Fruit fly (Drosophila melanogaster) whole organism, embryonic: ENCODE measurements around the gene CG45544.
A peak's percentile ranks its signal among the peaks of the same experiment; 100 is the strongest.

Source experiments
- BEAF-32 ChIP-seq: fragments of 200-800 bp; sonication (Bioruptor generic); optimal IDR thresholded peaks from 3 replicates; lab custom pipeline; 2017; ENCODE audit warnings: missing biosample characterization, missing genetic modification characterization, mild to moderate bottlenecking, moderate library complexity, missing genetic modification reagents
- Bdp1 ChIP-seq: fragments of 200-800 bp; sonication (Bioruptor generic); optimal IDR thresholded peaks from 3 replicates; lab custom pipeline; 2016; ENCODE audit warnings: missing biosample characterization, missing genetic modification characterization
- Blimp-1 ChIP-seq: fragments of 200-800 bp; sonication (Bioruptor generic); optimal IDR thresholded peaks from 3 replicates; lab custom pipeline; 2018; ENCODE audit warnings: missing biosample characterization, missing genetic modification characterization, mild to moderate bottlenecking, moderate library complexity, missing genetic modification reagents
- CG12071 ChIP-seq: fragments of 200-800 bp; sonication (Bioruptor generic); optimal IDR thresholded peaks from 3 replicates; lab custom pipeline; 2018; ENCODE audit warnings: missing biosample characterization, mild to moderate bottlenecking, missing genetic modification characterization
- CG13296 ChIP-seq: fragments of 200-800 bp; sonication (Bioruptor generic); optimal IDR thresholded peaks from 3 replicates; lab custom pipeline; 2018; ENCODE audit warnings: missing biosample characterization, mild to moderate bottlenecking, missing genetic modification characterization
- CG14050 ChIP-seq: fragments of 200-800 bp; sonication (Bioruptor generic); IDR thresholded peaks from 3 replicates; pipeline ENCODE4 v1.3.6; 2022; ENCODE audit warnings: missing biosample characterization, missing genetic modification characterization
- CG15073 ChIP-seq: fragments of 200-800 bp; sonication (Bioruptor generic); optimal IDR thresholded peaks from 2 replicates; lab custom pipeline; 2016; ENCODE audit warnings: missing biosample characterization, missing genetic modification characterization
- CG1529 ChIP-seq: fragments of 200-800 bp; sonication (Bioruptor generic); optimal IDR thresholded peaks from 3 replicates; lab custom pipeline; 2018; ENCODE audit warnings: missing biosample characterization, missing genetic modification characterization
- CG17385 ChIP-seq: fragments of 200-800 bp; sonication (Bioruptor generic); optimal IDR thresholded peaks from 3 replicates; lab custom pipeline; 2018; ENCODE audit warnings: missing biosample characterization, mild to moderate bottlenecking, missing genetic modification characterization
- CG30020 ChIP-seq: fragments of 200-800 bp; optimal IDR thresholded peaks from 2 replicates; lab custom pipeline; 2019; ENCODE audit warnings: missing biosample characterization, mild to moderate bottlenecking, missing genetic modification characterization, moderate library complexity
- CG3281 ChIP-seq: fragments of 200-800 bp; sonication (Bioruptor generic); optimal IDR thresholded peaks from 3 replicates; lab custom pipeline; 2017; ENCODE audit warnings: missing biosample characterization, mild to moderate bottlenecking, missing genetic modification characterization
- CG42726 ChIP-seq: fragments of 200-800 bp; sonication (Bioruptor generic); IDR thresholded peaks from 2 replicates; pipeline ENCODE4 v1.3.6; 2022; ENCODE audit warnings: missing biosample characterization, missing genetic modification characterization; ENCODE audit not compliant: partially characterized antibody
- CG4360 ChIP-seq: fragments of 200-800 bp; sonication (Bioruptor generic); IDR thresholded peaks from 2 replicates; pipeline ENCODE4 v1.3.6; 2022; ENCODE audit warnings: missing biosample characterization, missing genetic modification characterization
- CG6791 ChIP-seq: fragments of 200-800 bp; sonication (Bioruptor generic); IDR thresholded peaks from 3 replicates; pipeline ENCODE4 v1.3.6; 2022; ENCODE audit warnings: missing biosample characterization, missing genetic modification characterization; ENCODE audit not compliant: partially characterized antibody
- CG9932 ChIP-seq: fragments of 200-800 bp; sonication (Bioruptor generic); IDR thresholded peaks from 2 replicates; pipeline ENCODE4 v1.3.6; 2022; ENCODE audit warnings: missing biosample characterization, missing genetic modification characterization
- CoRest ChIP-seq: fragments of 200-800 bp; sonication (Bioruptor generic); optimal IDR thresholded peaks from 3 replicates; lab custom pipeline; 2018; ENCODE audit warnings: missing biosample characterization, mild to moderate bottlenecking, missing genetic modification characterization, moderate library complexity
- CrebB ChIP-seq: fragments of 200-800 bp; sonication (Bioruptor generic); optimal IDR thresholded peaks from 3 replicates; lab custom pipeline; 2018; ENCODE audit warnings: missing biosample characterization, mild to moderate bottlenecking, missing genetic modification characterization
- Drgx ChIP-seq: fragments of 200-800 bp; sonication (Bioruptor generic); IDR thresholded peaks from 2 replicates; pipeline ENCODE4 v1.3.6; 2022; ENCODE audit warnings: missing biosample characterization, missing genetic modification characterization
- Ets65A ChIP-seq: fragments of 200-800 bp; sonication (Bioruptor generic); peaks from one replicate; lab custom pipeline; 2016; ENCODE audit warnings: missing biosample characterization, missing genetic modification characterization
- Hmr ChIP-seq: fragments of 200-800 bp; sonication (Bioruptor generic); optimal IDR thresholded peaks from 3 replicates; lab custom pipeline; 2017; ENCODE audit warnings: mild to moderate bottlenecking, missing biosample characterization, missing genetic modification reagents, missing genetic modification characterization
- Hr39 ChIP-seq: fragments of >200 bp; optimal IDR thresholded peaks from 2 replicates; lab custom pipeline; 2017
- Hr78 ChIP-seq, 2 experiments: fragments of 200-800 bp in 1 of 2; fragments of >200 bp in 1 of 2; sonication (Bioruptor generic) in 1 of 2; optimal IDR thresholded peaks; 2 replicates each; lab custom pipeline; 2017 to 2019; ENCODE audit warnings: missing biosample characterization in 2 of 2, missing genetic modification characterization in 2 of 2, mild to moderate bottlenecking in 1 of 2, moderate library complexity in 1 of 2
- Lpt ChIP-seq: fragments of >200 bp; optimal IDR thresholded peaks from 2 replicates; lab custom pipeline; 2018; ENCODE audit warnings: missing biosample characterization, missing genetic modification characterization
- Med ChIP-seq: fragments of 200-800 bp; sonication (Bioruptor generic); peaks from one replicate; lab custom pipeline; 2016; ENCODE audit warnings: missing biosample characterization, missing genetic modification characterization, mild to moderate bottlenecking, inconsistent platforms, moderate library complexity
- Meics ChIP-seq: fragments of 200-800 bp; sonication (Bioruptor generic); optimal IDR thresholded peaks from 2 replicates; lab custom pipeline; 2017; ENCODE audit warnings: missing biosample characterization, mild to moderate bottlenecking, missing genetic modification characterization
- NC2β ChIP-seq: fragments of 200-800 bp; sonication (Bioruptor generic); optimal IDR thresholded peaks from 2 replicates; lab custom pipeline; 2016; ENCODE audit warnings: missing biosample characterization, missing genetic modification characterization
- Nf-YA ChIP-seq: fragments of 200-800 bp; sonication (Bioruptor generic); IDR thresholded peaks from 2 replicates; pipeline ENCODE4 v1.3.6; 2022; ENCODE audit warnings: missing biosample characterization, missing genetic modification characterization
- Nf-YC ChIP-seq: fragments of 200-800 bp; optimal IDR thresholded peaks from 3 replicates; lab custom pipeline; 2019; ENCODE audit warnings: missing biosample characterization, mild to moderate bottlenecking, missing genetic modification characterization, moderate library complexity
- Opbp ChIP-seq: fragments of 200-800 bp; sonication (Bioruptor generic); IDR thresholded peaks from 3 replicates; pipeline ENCODE4 v1.3.6; 2022; ENCODE audit warnings: missing biosample characterization, missing genetic modification characterization; ENCODE audit not compliant: partially characterized antibody
- Optix ChIP-seq: fragments of 200-800 bp; sonication (Bioruptor generic); IDR thresholded peaks from 3 replicates; pipeline ENCODE4 v1.3.6; 2022; ENCODE audit warnings: missing biosample characterization, missing genetic modification characterization
- Six4 ChIP-seq: fragments of 200-800 bp; sonication (Bioruptor generic); optimal IDR thresholded peaks from 2 replicates; lab custom pipeline; 2016; ENCODE audit warnings: missing biosample characterization, missing genetic modification characterization
- Ssrp ChIP-seq: fragments of 200-800 bp; sonication (Bioruptor generic); optimal IDR thresholded peaks from 2 replicates; lab custom pipeline; 2018; ENCODE audit warnings: missing biosample characterization, mild to moderate bottlenecking, missing genetic modification characterization, moderate library complexity
- Trl ChIP-seq, 3 experiments: fragments of >200 bp in 2 of 3; fragments of 200-800 bp in 1 of 3; sonication (Bioruptor generic) in 1 of 3; optimal IDR thresholded peaks; 2 replicates in 1 of 3; 3 replicates in 2 of 3; lab custom pipeline; 2016 to 2017; ENCODE audit warnings: missing biosample characterization in 1 of 3, missing genetic modification characterization in 1 of 3
- bsh ChIP-seq, 2 experiments: fragments of 200-800 bp; sonication (Bioruptor generic); optimal IDR thresholded peaks; 2 replicates each; lab custom pipeline; 2017 to 2018; ENCODE audit warnings: mild to moderate bottlenecking in 2 of 2, missing biosample characterization in 2 of 2, missing genetic modification characterization in 2 of 2, moderate library complexity in 1 of 2
- chm ChIP-seq: fragments of 200-800 bp; sonication (Bioruptor generic); IDR thresholded peaks from 2 replicates; pipeline ENCODE4 v1.3.6; 2022; ENCODE audit warnings: missing biosample characterization, missing genetic modification characterization
- crc ChIP-seq: fragments of 200-800 bp; sonication (Bioruptor generic); optimal IDR thresholded peaks from 2 replicates; lab custom pipeline; 2016; ENCODE audit warnings: missing biosample characterization, missing genetic modification characterization
- crol ChIP-seq: fragments of 200-800 bp; sonication (Bioruptor generic); IDR thresholded peaks from 2 replicates; pipeline ENCODE4 v1.3.6; 2022; ENCODE audit warnings: missing biosample characterization, missing genetic modification characterization
- crp ChIP-seq, 2 experiments: fragments of 200-800 bp; sonication (Bioruptor generic); optimal IDR thresholded peaks; 2 replicates in 1 of 2; 3 replicates in 1 of 2; lab custom pipeline; 2017; ENCODE audit warnings: missing biosample characterization in 2 of 2, missing genetic modification characterization in 2 of 2, mild to moderate bottlenecking in 1 of 2, moderate library complexity in 1 of 2
- ewg ChIP-seq: fragments of 200-800 bp; sonication (Bioruptor generic); optimal IDR thresholded peaks from 3 replicates; lab custom pipeline; 2017; ENCODE audit warnings: mild to moderate bottlenecking, missing biosample characterization, missing genetic modification reagents, missing genetic modification characterization
- lab ChIP-seq: fragments of 200-800 bp; sonication (Bioruptor generic); optimal IDR thresholded peaks from 3 replicates; lab custom pipeline; 2017; ENCODE audit warnings: missing biosample characterization, missing genetic modification characterization, mild to moderate bottlenecking, moderate library complexity, missing genetic modification reagents
- nerfin-2 ChIP-seq: fragments of 200-800 bp; sonication (Bioruptor generic); IDR thresholded peaks from 2 replicates; pipeline ENCODE4 v1.3.6; 2022; ENCODE audit warnings: missing biosample characterization, missing genetic modification characterization; ENCODE audit not compliant: partially characterized antibody
- pho ChIP-seq: fragments of 200-800 bp; sonication (Bioruptor generic); optimal IDR thresholded peaks from 2 replicates; lab custom pipeline; 2016; ENCODE audit warnings: missing biosample characterization, missing genetic modification characterization
- sd ChIP-seq: fragments of 200-800 bp; sonication (Bioruptor generic); optimal IDR thresholded peaks from 3 replicates; lab custom pipeline; 2018; ENCODE audit warnings: missing biosample characterization, mild to moderate bottlenecking, missing genetic modification characterization, moderate library complexity
- sr ChIP-seq: fragments of 200-800 bp; sonication (Bioruptor generic); IDR thresholded peaks from 3 replicates; pipeline ENCODE4 v1.3.6; 2022; ENCODE audit warnings: missing biosample characterization, missing genetic modification characterization
- toy ChIP-seq: fragments of 200-800 bp; sonication (Bioruptor generic); IDR thresholded peaks from 2 replicates; pipeline ENCODE4 v1.3.6; 2022; ENCODE audit warnings: missing biosample characterization, missing genetic modification characterization
- vfl ChIP-seq: fragments of 200-800 bp; sonication (Bioruptor generic); optimal IDR thresholded peaks from 2 replicates; lab custom pipeline; 2016; ENCODE audit warnings: missing biosample characterization, missing genetic modification characterization

The CG45544 gene

DNA sequence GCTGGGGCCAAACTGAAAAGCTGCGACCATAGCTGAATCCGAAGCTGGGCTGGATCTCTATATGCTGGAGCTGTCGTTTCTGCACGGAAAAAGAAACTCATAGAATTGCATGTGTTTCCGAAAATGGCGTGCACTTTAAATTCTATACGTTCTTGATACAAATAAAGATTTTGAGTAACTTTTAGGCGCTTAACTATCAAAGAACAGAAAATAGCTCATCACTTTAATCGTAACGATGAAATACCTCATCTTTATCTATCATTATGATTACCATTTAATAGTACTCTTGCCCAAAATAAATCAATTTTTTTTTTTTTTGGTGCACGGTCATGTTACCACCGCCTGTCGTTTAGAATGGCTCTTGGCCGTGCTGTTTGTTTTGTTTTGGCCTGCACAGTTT, 44.6 kb upstream of the CG45544 start:
- TF ChIP-seq CG13296 (no peak), bsh (GFP tag; optimal IDR thresholded peaks at IDR 0.05; lab: Kevin White, UChicago) (peak in 1 of 2 experiments; percentile 41), CG14050 (GFP tag; lab: Robert Waterston, UW) (no peak), Opbp (GFP tag; lab: Robert Waterston, UW) (no peak), CG4360 (GFP tag; lab: Robert Waterston, UW) (no peak), CG12071 (GFP tag; lab: Kevin White, UChicago) (no peak), Drgx (GFP tag; lab: Robert Waterston, UW) (peak; percentile 40; the same call in 1 of the 2 replicates), Hr78 (GFP tag; optimal IDR thresholded peaks at IDR 0.05; lab: Kevin White, UChicago) (no peak), Lpt (GFP tag; lab: Kevin White, UChicago) (no peak)

DNA sequence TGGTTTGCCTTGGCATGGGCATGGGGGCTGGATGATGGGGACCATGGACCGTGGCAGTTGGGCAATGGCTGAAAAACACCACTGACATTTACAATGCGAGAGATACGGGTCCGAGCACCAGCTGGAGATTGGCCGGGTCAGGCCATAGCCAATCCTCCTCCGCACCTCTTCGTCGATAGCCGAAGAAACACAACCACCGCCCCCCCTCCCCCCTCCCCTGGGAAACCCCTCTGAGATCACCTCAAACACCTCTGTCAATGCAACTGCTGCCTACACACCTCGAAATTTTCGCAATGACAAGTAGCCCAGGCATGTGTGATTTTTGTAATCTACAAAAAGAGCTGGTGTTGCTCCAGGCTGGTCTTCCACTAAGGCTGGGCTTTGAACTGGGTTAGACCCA, 43.8 kb upstream of the CG45544 start:
- TF ChIP-seq crol (GFP tag; lab: Robert Waterston, UW) (peak; percentile 31; the same call in 1 of the 2 replicates), sr (GFP tag; lab: Robert Waterston, UW) (0 out of 3 replicates have a peak, but pooled peaks have one; percentile 20), Drgx (GFP tag; lab: Robert Waterston, UW) (no peak), Hr39 (lab: Kevin White, UChicago) (peak; percentile 87)

DNA sequence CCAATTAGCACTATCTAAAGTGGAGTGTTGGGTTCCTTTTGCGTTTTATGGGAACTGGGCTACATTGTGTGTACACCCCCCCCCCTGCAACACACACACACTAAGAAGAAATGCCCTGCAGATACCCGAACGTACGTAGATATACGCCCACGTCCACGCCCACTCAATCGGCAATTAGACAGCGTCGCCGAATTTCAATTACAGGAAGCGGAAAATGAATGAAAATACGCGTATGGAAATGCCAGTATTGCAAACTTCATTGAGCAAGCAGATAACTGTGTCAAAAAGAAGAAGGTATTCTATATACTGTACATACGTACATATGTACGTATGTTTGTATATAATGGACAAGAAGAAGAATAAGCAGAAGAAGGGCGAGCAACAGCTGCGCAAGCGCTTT, 42.9 kb upstream of the CG45544 start:
- no peak for TF ChIP-seq CG3281 (GFP tag; lab: Kevin White, UChicago)
- peak; percentile 31 for TF ChIP-seq CG17385 (GFP tag; lab: Kevin White, UChicago)
- TF ChIP-seq ewg: peak; percentile 6
- no peak for TF ChIP-seq Bdp1
- TF ChIP-seq CG15073: no peak
- no peak for TF ChIP-seq CG42726 (GFP tag; lab: Robert Waterston, UW)
- peak; percentile 85 for TF ChIP-seq Ets65A (GFP tag; lab: Kevin White, UChicago)
- no peak for TF ChIP-seq CG6791
- TF ChIP-seq sd (tag; lab: Kevin White, UChicago): no peak
- TF ChIP-seq chm: 0 out of 2 replicates have a peak, but pooled peaks have one; percentile 22
- no peak for TF ChIP-seq crc
- TF ChIP-seq, all 482 proteins: peak for 4

DNA sequence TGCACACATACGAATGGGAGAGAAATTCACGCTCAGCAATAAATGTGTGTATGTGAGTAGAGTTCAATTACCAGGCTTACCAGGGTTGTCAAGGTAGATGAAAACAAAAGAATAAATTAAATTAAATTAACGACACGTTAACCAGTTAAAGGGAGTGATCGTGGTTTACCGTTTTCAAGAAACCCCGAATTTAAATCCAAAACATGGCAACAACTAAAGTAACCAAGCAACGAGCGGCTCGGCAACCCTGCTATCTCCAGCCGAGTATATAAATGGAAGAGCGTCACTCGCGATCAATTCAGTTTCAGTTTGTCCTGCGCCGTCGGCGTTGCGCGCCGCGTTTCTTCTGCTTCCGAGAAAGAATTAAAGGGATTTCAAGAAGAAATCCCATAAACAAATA, 42.0 kb upstream of the CG45544 start:
- TF ChIP-seq lab (GFP tag; lab: Kevin White, UChicago): peak; percentile 100
- peak; percentile 99 for TF ChIP-seq CoRest (tag; lab: Kevin White, UChicago)
- TF ChIP-seq CG1529 (GFP tag; lab: Kevin White, UChicago): peak; percentile 99
- TF ChIP-seq Nf-YC (tag; lab: Kevin White, UChicago): peak; percentile 92
- peak; percentile 99 for TF ChIP-seq Hmr (GFP tag; lab: Kevin White, UChicago)
- TF ChIP-seq nerfin-2 (GFP tag; lab: Robert Waterston, UW): no peak
- TF ChIP-seq Blimp-1 (GFP tag; lab: Kevin White, UChicago): peak; percentile 98
- peak; percentile 100 for TF ChIP-seq Med (GFP tag; lab: Kevin White, UChicago)
- peak; percentile 99 for TF ChIP-seq vfl (GFP tag; lab: Kevin White, UChicago)
- peak; percentile 100 for TF ChIP-seq Optix (GFP tag; lab: Robert Waterston, UW)
- peak; percentile 98 for TF ChIP-seq Ssrp
- no peak; the same call in 1 of the 3 replicates for TF ChIP-seq CG6791
- peak; percentile 99 for TF ChIP-seq NC2β (GFP tag; lab: Kevin White, UChicago)
- peak; percentile 99 for TF ChIP-seq Nf-YA
- peak; percentile 42 for TF ChIP-seq BEAF-32 (GFP tag; lab: Kevin White, UChicago)
- peak; percentile 99 for TF ChIP-seq CG9932 (GFP tag; lab: Robert Waterston, UW)
- peak; percentile 39 to 41 for TF ChIP-seq Trl (optimal IDR thresholded peaks at IDR 0.05; lab: Kevin White, UChicago)
- TF ChIP-seq Trl (GFP tag; optimal IDR thresholded peaks at IDR 0.05; lab: Kevin White, UChicago): peak; percentile 99
- peak; percentile 99 for TF ChIP-seq Meics
- TF ChIP-seq toy: peak; percentile 98
- peak; percentile 24 to 76 for TF ChIP-seq crp (GFP tag; optimal IDR thresholded peaks at IDR 0.05; lab: Kevin White, UChicago)
- peak; percentile 99 for TF ChIP-seq pho (GFP tag; lab: Kevin White, UChicago)
- TF ChIP-seq CG30020 (tag; lab: Kevin White, UChicago): peak; percentile 91
- TF ChIP-seq CrebB (tag; lab: Kevin White, UChicago): peak; percentile 99
- peak; percentile 99 for TF ChIP-seq Six4 (GFP tag; lab: Kevin White, UChicago)
